Fruit fly (Drosophila melanogaster): ENCODE data around the gene Cyp6d5.

DNA sequence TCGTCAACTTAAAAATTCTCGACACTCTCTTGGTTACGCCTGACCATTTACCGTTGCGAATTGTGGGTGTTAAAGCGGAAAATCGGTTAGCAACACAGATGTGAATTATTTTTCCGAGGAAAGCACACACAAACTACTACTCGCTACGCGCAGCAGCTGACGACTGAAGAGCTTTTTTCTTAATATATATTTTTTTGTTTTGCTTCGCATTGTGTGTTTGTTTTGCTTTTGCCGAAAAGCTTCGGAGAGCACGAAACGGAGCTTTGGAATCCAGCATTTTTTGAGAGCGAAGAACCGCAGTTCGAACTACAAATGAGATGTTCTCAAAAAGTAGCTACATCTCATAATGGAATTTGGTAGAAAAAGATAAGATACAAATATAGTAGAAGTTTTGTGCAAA, 3.2 kb upstream of the Cyp6d5 start:
- TF ChIP-seq h (GFP tag; optimal IDR thresholded peaks at IDR 0.05) (no peak), OdsH (GFP tag; optimal IDR thresholded peaks at IDR 0.05) (no peak), fru (GFP tag; optimal IDR thresholded peaks at IDR 0.05) (no peak), Dfd (GFP tag; optimal IDR thresholded peaks at IDR 0.05) (no peak), dsf (GFP tag; optimal IDR thresholded peaks at IDR 0.05; ENCODE audit: borderline replicate concordance) (no peak), Hr83 (GFP tag; optimal IDR thresholded peaks at IDR 0.05; ENCODE audit: poor library complexity, severe bottlenecking) (no peak)

Measured in whole organism, wandering third instar larva.